Fruit fly (Drosophila melanogaster) whole organism, embryonic: ENCODE results near the gene Csk.

Experiments
- ATbp ChIP-seq: fragments of 200-800 bp; sonication (Bioruptor generic); optimal IDR thresholded peaks from 2 replicates; lab custom pipeline; 2017; ENCODE audit warnings: missing biosample characterization, mild to moderate bottlenecking, missing genetic modification characterization, missing genetic modification reagents
- Aef1 ChIP-seq: fragments of 200-800 bp; sonication (Bioruptor generic); IDR thresholded peaks from 3 replicates; pipeline ENCODE4 v1.3.6; 2022; ENCODE audit warnings: missing biosample characterization, missing genetic modification characterization
- Atf3 ChIP-seq: fragments of 200-800 bp; sonication (Bioruptor generic); optimal IDR thresholded peaks from 3 replicates; lab custom pipeline; 2016; ENCODE audit warnings: missing biosample characterization, missing genetic modification characterization
- CG11085 ChIP-seq: fragments of 200-800 bp; sonication (Bioruptor generic); IDR thresholded peaks from 2 replicates; pipeline ENCODE4 v1.3.6; 2022; ENCODE audit warnings: missing biosample characterization, missing genetic modification characterization
- CG11398 ChIP-seq: fragments of 200-800 bp; sonication (Bioruptor generic); optimal IDR thresholded peaks from 2 replicates; lab custom pipeline; 2016; ENCODE audit warnings: missing biosample characterization, missing genetic modification characterization
- CG14965 ChIP-seq: fragments of 200-800 bp; sonication (Bioruptor generic); optimal IDR thresholded peaks from 2 replicates; lab custom pipeline; 2016; ENCODE audit warnings: missing biosample characterization, missing genetic modification characterization, borderline replicate concordance
- CG15073 ChIP-seq: fragments of 200-800 bp; sonication (Bioruptor generic); optimal IDR thresholded peaks from 2 replicates; lab custom pipeline; 2016; ENCODE audit warnings: missing biosample characterization, missing genetic modification characterization
- CG16813 ChIP-seq: fragments of 200-800 bp; sonication (Bioruptor generic); IDR thresholded peaks from 3 replicates; pipeline ENCODE4 v1.3.6; 2022; ENCODE audit warnings: missing biosample characterization, missing genetic modification characterization; ENCODE audit not compliant: partially characterized antibody
- CG2889 ChIP-seq: fragments of 200-800 bp; sonication (Bioruptor generic); IDR thresholded peaks from 3 replicates; pipeline ENCODE4 v1.3.6; 2022; ENCODE audit warnings: missing biosample characterization, missing genetic modification characterization
- CG3163 ChIP-seq: fragments of 200-800 bp; sonication (Bioruptor generic); optimal IDR thresholded peaks from 3 replicates; lab custom pipeline; 2016; ENCODE audit warnings: missing biosample characterization, missing genetic modification characterization
- CG3281 ChIP-seq: fragments of 200-800 bp; sonication (Bioruptor generic); optimal IDR thresholded peaks from 3 replicates; lab custom pipeline; 2017; ENCODE audit warnings: missing biosample characterization, mild to moderate bottlenecking, missing genetic modification characterization
- CG34224 ChIP-seq: fragments of 200-800 bp; sonication (Bioruptor generic); IDR thresholded peaks from 3 replicates; pipeline ENCODE4 v1.3.6; 2022; ENCODE audit warnings: missing biosample characterization, missing genetic modification characterization; ENCODE audit not compliant: partially characterized antibody
- CG42726 ChIP-seq: fragments of 200-800 bp; sonication (Bioruptor generic); IDR thresholded peaks from 2 replicates; pipeline ENCODE4 v1.3.6; 2022; ENCODE audit warnings: missing biosample characterization, missing genetic modification characterization; ENCODE audit not compliant: partially characterized antibody
- CG6683 ChIP-seq: fragments of 200-800 bp; sonication (Bioruptor generic); optimal IDR thresholded peaks from 2 replicates; lab custom pipeline; 2017; ENCODE audit warnings: missing biosample characterization, mild to moderate bottlenecking, missing genetic modification characterization, missing genetic modification reagents
- CG7786 ChIP-seq: fragments of 200-800 bp; sonication (Bioruptor generic); optimal IDR thresholded peaks from 2 replicates; lab custom pipeline; 2016; ENCODE audit warnings: missing biosample characterization, missing genetic modification characterization
- CG7839 ChIP-seq: fragments of 200-800 bp; sonication (Bioruptor generic); optimal IDR thresholded peaks from 3 replicates; lab custom pipeline; 2018; ENCODE audit warnings: missing biosample characterization, mild to moderate bottlenecking, missing genetic modification characterization, moderate library complexity
- CG7987 ChIP-seq: fragments of 200-800 bp; sonication (Bioruptor generic); optimal IDR thresholded peaks from 2 replicates; lab custom pipeline; 2018; ENCODE audit warnings: missing biosample characterization, mild to moderate bottlenecking, missing genetic modification characterization, moderate library complexity
- CG8359 ChIP-seq: fragments of 200-800 bp; sonication (Bioruptor generic); optimal IDR thresholded peaks from 2 replicates; lab custom pipeline; 2017; ENCODE audit warnings: missing biosample characterization, mild to moderate bottlenecking, missing genetic modification characterization, borderline replicate concordance
- Dek ChIP-seq: fragments of 200-800 bp; sonication (Bioruptor generic); optimal IDR thresholded peaks from 3 replicates; lab custom pipeline; 2019; ENCODE audit warnings: missing biosample characterization, mild to moderate bottlenecking, missing genetic modification characterization, moderate library complexity
- Doc3 ChIP-seq: fragments of 200-800 bp; sonication (Bioruptor generic); IDR thresholded peaks from 3 replicates; pipeline ENCODE4 v1.3.6; 2022; ENCODE audit warnings: missing biosample characterization, missing genetic modification characterization; ENCODE audit not compliant: partially characterized antibody
- Fer3 ChIP-seq: fragments of 200-800 bp; sonication (Bioruptor generic); optimal IDR thresholded peaks from 2 replicates; lab custom pipeline; 2018; ENCODE audit warnings: missing biosample characterization, mild to moderate bottlenecking, missing genetic modification characterization, moderate library complexity
- Hmr ChIP-seq: fragments of 200-800 bp; sonication (Bioruptor generic); optimal IDR thresholded peaks from 3 replicates; lab custom pipeline; 2017; ENCODE audit warnings: mild to moderate bottlenecking, missing biosample characterization, missing genetic modification reagents, missing genetic modification characterization
- Hmx ChIP-seq: fragments of 200-800 bp; sonication (Bioruptor generic); optimal IDR thresholded peaks from 2 replicates; lab custom pipeline; 2016; ENCODE audit warnings: missing biosample characterization, missing genetic modification characterization
- Lim3 ChIP-seq: fragments of 200-800 bp; sonication (Bioruptor generic); IDR thresholded peaks from 2 replicates; pipeline ENCODE4 v1.3.6; 2022; ENCODE audit warnings: missing biosample characterization, missing genetic modification characterization
- MESR4 ChIP-seq: fragments of 200-800 bp; sonication (Bioruptor generic); optimal IDR thresholded peaks from 2 replicates; lab custom pipeline; 2018; ENCODE audit warnings: missing biosample characterization, mild to moderate bottlenecking, missing genetic modification characterization, moderate library complexity
- Mad ChIP-seq: fragments of 200-800 bp; sonication (Bioruptor generic); optimal IDR thresholded peaks from 2 replicates; lab custom pipeline; 2016; ENCODE audit warnings: missing biosample characterization, missing genetic modification characterization
- Max ChIP-seq: fragments of 200-800 bp; sonication (Bioruptor generic); optimal IDR thresholded peaks from 2 replicates; lab custom pipeline; 2016; ENCODE audit warnings: missing biosample characterization, mild to moderate bottlenecking, missing genetic modification characterization
- Oli ChIP-seq: fragments of 200-800 bp; sonication (Bioruptor generic); optimal IDR thresholded peaks from 2 replicates; lab custom pipeline; 2018; ENCODE audit warnings: missing biosample characterization, mild to moderate bottlenecking, missing genetic modification characterization, moderate library complexity
- Side ChIP-seq: fragments of 200-800 bp; sonication (Bioruptor generic); optimal IDR thresholded peaks from 2 replicates; lab custom pipeline; 2016; ENCODE audit warnings: missing biosample characterization, missing genetic modification characterization
- Sox102F ChIP-seq: fragments of 200-800 bp; sonication (Bioruptor generic); optimal IDR thresholded peaks from 2 replicates; lab custom pipeline; 2018; ENCODE audit warnings: missing biosample characterization, mild to moderate bottlenecking, missing genetic modification characterization, moderate library complexity
- Spps ChIP-seq: fragments of 200-800 bp; sonication (Bioruptor generic); optimal IDR thresholded peaks from 2 replicates; lab custom pipeline; 2018; ENCODE audit warnings: missing biosample characterization, mild to moderate bottlenecking, missing genetic modification characterization
- caup ChIP-seq: fragments of 200-800 bp; sonication (Bioruptor generic); optimal IDR thresholded peaks from 3 replicates; lab custom pipeline; 2017; ENCODE audit warnings: missing biosample characterization, mild to moderate bottlenecking, missing genetic modification characterization, moderate library complexity; ENCODE audit not compliant: severe bottlenecking
- crc ChIP-seq: fragments of 200-800 bp; sonication (Bioruptor generic); optimal IDR thresholded peaks from 2 replicates; lab custom pipeline; 2016; ENCODE audit warnings: missing biosample characterization, missing genetic modification characterization
- esg ChIP-seq: fragments of 200-800 bp; sonication (Bioruptor generic); conservative IDR thresholded peaks from 2 replicates; pipeline ENCODE4 v1.3.6; 2022; ENCODE audit warnings: missing biosample characterization, missing genetic modification characterization
- grau ChIP-seq: fragments of 200-800 bp; optimal IDR thresholded peaks from 3 replicates; lab custom pipeline; 2019; ENCODE audit warnings: missing biosample characterization, mild to moderate bottlenecking, missing genetic modification characterization, moderate library complexity
- hth ChIP-seq: fragments of >200 bp; optimal IDR thresholded peaks from 2 replicates; lab custom pipeline; 2017; ENCODE audit warnings: inconsistent platforms
- maf-S ChIP-seq: fragments of 200-800 bp; sonication (Bioruptor generic); optimal IDR thresholded peaks from 2 replicates; lab custom pipeline; 2016; ENCODE audit warnings: missing biosample characterization, missing genetic modification characterization
- nerfin-2 ChIP-seq: fragments of 200-800 bp; sonication (Bioruptor generic); IDR thresholded peaks from 2 replicates; pipeline ENCODE4 v1.3.6; 2022; ENCODE audit warnings: missing biosample characterization, missing genetic modification characterization; ENCODE audit not compliant: partially characterized antibody
- odd ChIP-seq: fragments of 200-800 bp; sonication (Bioruptor generic); optimal IDR thresholded peaks from 2 replicates; lab custom pipeline; 2017; ENCODE audit warnings: missing biosample characterization, mild to moderate bottlenecking, missing genetic modification characterization
- ro ChIP-seq: fragments of 200-800 bp; sonication (Bioruptor generic); IDR thresholded peaks from 2 replicates; pipeline ENCODE4 v1.3.6; 2022; ENCODE audit warnings: missing biosample characterization, missing genetic modification characterization
- row ChIP-seq: fragments of 200-800 bp; sonication (Bioruptor generic); IDR thresholded peaks from 3 replicates; pipeline ENCODE4 v1.3.6; 2022; ENCODE audit warnings: missing biosample characterization, missing genetic modification characterization
- run ChIP-seq: fragments of 200-800 bp; sonication (Bioruptor generic); optimal IDR thresholded peaks from 3 replicates; lab custom pipeline; 2018; ENCODE audit warnings: missing biosample characterization, mild to moderate bottlenecking, missing genetic modification characterization
- slp2 ChIP-seq: fragments of 200-800 bp; sonication (Bioruptor generic); optimal IDR thresholded peaks from 2 replicates; lab custom pipeline; 2016; ENCODE audit warnings: missing biosample characterization, missing genetic modification characterization
- sqz ChIP-seq: fragments of 200-800 bp; sonication (Bioruptor generic); optimal IDR thresholded peaks from 3 replicates; lab custom pipeline; 2018; ENCODE audit warnings: missing biosample characterization, mild to moderate bottlenecking, missing genetic modification characterization
- tgo ChIP-seq: fragments of 200-800 bp; sonication (Bioruptor generic); IDR thresholded peaks from 3 replicates; pipeline ENCODE4 v1.3.6; 2022; ENCODE audit warnings: missing biosample characterization, missing genetic modification characterization
- tin ChIP-seq: fragments of 200-800 bp; sonication (Bioruptor generic); optimal IDR thresholded peaks from 3 replicates; lab custom pipeline; 2016; ENCODE audit warnings: missing biosample characterization, missing genetic modification characterization
- trh ChIP-seq: fragments of 200-800 bp; sonication (Bioruptor generic); optimal IDR thresholded peaks from 2 replicates; lab custom pipeline; 2016; ENCODE audit warnings: missing biosample characterization, missing genetic modification characterization
- z ChIP-seq: fragments of 200-800 bp; sonication (Bioruptor generic); IDR thresholded peaks from 3 replicates; pipeline ENCODE4 v1.3.6; 2022; ENCODE audit warnings: missing biosample characterization, missing genetic modification characterization
- zfh1 ChIP-seq: fragments of 200-800 bp; sonication (Bioruptor generic); IDR thresholded peaks from 3 replicates; pipeline ENCODE4 v1.3.6; 2022; ENCODE audit warnings: missing biosample characterization, missing genetic modification characterization

Csk gene

dm6 chr3R:11656614-11657216 lies 6.2 kb upstream of the Csk start (continued):
- TF ChIP-seq CG7987 (GFP tag; lab: Kevin White, UChicago) (peak; percentile 92), MESR4 (GFP tag; lab: Kevin White, UChicago) (peak; percentile 60), CG8359 (peak; percentile 83), Oli (tag; lab: Kevin White, UChicago) (peak; percentile 96), trh (peak; percentile 91), Doc3 (GFP tag; lab: Robert Waterston, UW) (0 out of 3 replicates have a peak, but pooled peaks have one; percentile 13), Fer3 (tag; lab: Kevin White, UChicago) (peak; percentile 97), ATbp (GFP tag; lab: Kevin White, UChicago) (peak; percentile 94), Atf3 (peak; percentile 90), Side (GFP tag; lab: Kevin White, UChicago) (peak; percentile 93), z (GFP tag; lab: Robert Waterston, UW) (peak; percentile 77), tgo (GFP tag; lab: Robert Waterston, UW) (peak; percentile 96), Aef1 (GFP tag; lab: Robert Waterston, UW) (peak; percentile 96), CG2889 (GFP tag; lab: Robert Waterston, UW) (peak; percentile 96), slp2 (GFP tag; lab: Kevin White, UChicago) (peak; percentile 90), CG16813 (GFP tag; lab: Robert Waterston, UW) (no peak), row (peak; percentile 97), tin (peak; percentile 95), run (peak; percentile 89), CG7839 (tag; lab: Kevin White, UChicago) (peak; percentile 97), CG14965 (GFP tag; lab: Kevin White, UChicago) (peak; percentile 66), CG7786 (peak; percentile 96), grau (tag; lab: Kevin White, UChicago) (peak; percentile 96), Max (GFP tag; lab: Kevin White, UChicago) (peak; percentile 92), caup (GFP tag; lab: Kevin White, UChicago) (peak; percentile 96), Lim3 (GFP tag; lab: Robert Waterston, UW) (peak; percentile 89), Sox102F (GFP tag; lab: Kevin White, UChicago) (peak; percentile 96), Hmr (peak; percentile 97), CG34224 (GFP tag; lab: Robert Waterston, UW) (no peak), esg (GFP tag; lab: Robert Waterston, UW) (peak; percentile 96), zfh1 (GFP tag; lab: Robert Waterston, UW) (peak; percentile 97), Dek (peak; percentile 97), CG3281 (GFP tag; lab: Kevin White, UChicago) (peak; percentile 95), ro (GFP tag; lab: Robert Waterston, UW) (peak; percentile 90), CG11085 (peak; percentile 94), maf-S (GFP tag; lab: Kevin White, UChicago) (peak; percentile 93), Mad (GFP tag; lab: Kevin White, UChicago) (peak; percentile 95), CG15073 (GFP tag; lab: Kevin White, UChicago) (peak; percentile 71), CG6683 (peak; percentile 86), nerfin-2 (GFP tag; lab: Robert Waterston, UW) (no peak), CG11398 (peak; percentile 83), Spps (tag; lab: Kevin White, UChicago) (peak; percentile 91), CG3163 (GFP tag; lab: Kevin White, UChicago) (peak; percentile 68), crc (GFP tag; lab: Kevin White, UChicago) (peak; percentile 89), odd (GFP tag; lab: Kevin White, UChicago) (peak; percentile 90), hth (lab: Kevin White, UChicago) (no peak), Hmx (GFP tag; lab: Kevin White, UChicago) (peak; percentile 85), sqz (GFP tag; lab: Kevin White, UChicago) (peak; percentile 86), CG42726 (GFP tag; lab: Robert Waterston, UW) (no peak)
